Fruit fly (Drosophila melanogaster) whole organism, embryonic: ENCODE results near the gene Drep4.

Experiments
- CG10366 ChIP-seq: fragments of 200-800 bp; sonication (Bioruptor generic); IDR thresholded peaks from 2 replicates; pipeline ENCODE4 v1.3.6; 2022; ENCODE audit warnings: missing biosample characterization, missing genetic modification characterization
- CG10654 ChIP-seq: fragments of 200-800 bp; sonication (Bioruptor generic); optimal IDR thresholded peaks from 2 replicates; lab custom pipeline; 2016; ENCODE audit warnings: missing biosample characterization, missing genetic modification characterization
- CG11504 ChIP-seq: fragments of 200-800 bp; sonication (Bioruptor generic); optimal IDR thresholded peaks from 3 replicates; lab custom pipeline; 2019; ENCODE audit warnings: missing biosample characterization, mild to moderate bottlenecking, missing genetic modification characterization, moderate library complexity
- CG12744 ChIP-seq: fragments of 200-800 bp; sonication (Bioruptor generic); optimal IDR thresholded peaks from 2 replicates; lab custom pipeline; 2016; ENCODE audit warnings: missing biosample characterization, missing genetic modification characterization
- CG12769 ChIP-seq: fragments of 200-800 bp; sonication (Bioruptor generic); optimal IDR thresholded peaks from 2 replicates; lab custom pipeline; 2019; ENCODE audit warnings: missing biosample characterization, mild to moderate bottlenecking, missing genetic modification characterization, moderate library complexity
- CG14860 ChIP-seq: fragments of 200-800 bp; sonication (Bioruptor generic); IDR thresholded peaks from 3 replicates; pipeline ENCODE4 v1.3.6; 2022; ENCODE audit warnings: missing biosample characterization, missing genetic modification characterization; ENCODE audit not compliant: partially characterized antibody
- CG15011 ChIP-seq: fragments of 200-800 bp; sonication (Bioruptor generic); optimal IDR thresholded peaks from 3 replicates; lab custom pipeline; 2018; ENCODE audit warnings: missing biosample characterization, mild to moderate bottlenecking, missing genetic modification characterization
- CG15479 ChIP-seq: fragments of 200-800 bp; sonication (Bioruptor generic); optimal IDR thresholded peaks from 3 replicates; lab custom pipeline; 2019; ENCODE audit warnings: missing biosample characterization, mild to moderate bottlenecking, missing genetic modification characterization, moderate library complexity
- CG1602 ChIP-seq: fragments of 200-800 bp; sonication (Bioruptor generic); optimal IDR thresholded peaks from 3 replicates; lab custom pipeline; 2016; ENCODE audit warnings: missing biosample characterization, missing genetic modification characterization
- CG1603 ChIP-seq: fragments of 200-800 bp; sonication (Bioruptor generic); optimal IDR thresholded peaks from 2 replicates; lab custom pipeline; 2019; ENCODE audit warnings: missing biosample characterization, mild to moderate bottlenecking, missing genetic modification characterization, moderate library complexity
- CG16779 ChIP-seq: fragments of 200-800 bp; sonication (Bioruptor generic); IDR thresholded peaks from 2 replicates; pipeline ENCODE4 v1.3.6; 2022; ENCODE audit warnings: missing biosample characterization, missing genetic modification characterization
- CG16813 ChIP-seq: fragments of 200-800 bp; sonication (Bioruptor generic); IDR thresholded peaks from 3 replicates; pipeline ENCODE4 v1.3.6; 2022; ENCODE audit warnings: missing biosample characterization, missing genetic modification characterization; ENCODE audit not compliant: partially characterized antibody
- CG1792 ChIP-seq: fragments of 200-800 bp; sonication (Bioruptor generic); optimal IDR thresholded peaks from 2 replicates; lab custom pipeline; 2016; ENCODE audit warnings: missing biosample characterization, missing genetic modification characterization
- CG2875 ChIP-seq: fragments of 200-800 bp; sonication (Bioruptor generic); optimal IDR thresholded peaks from 2 replicates; lab custom pipeline; 2017; ENCODE audit warnings: missing biosample characterization, mild to moderate bottlenecking, missing genetic modification characterization, missing genetic modification reagents
- CG6272 ChIP-seq: fragments of 200-800 bp; sonication (Bioruptor generic); IDR thresholded peaks from 2 replicates; pipeline ENCODE4 v1.3.6; 2022; ENCODE audit warnings: missing biosample characterization, missing genetic modification characterization
- CG6683 ChIP-seq: fragments of 200-800 bp; sonication (Bioruptor generic); optimal IDR thresholded peaks from 2 replicates; lab custom pipeline; 2017; ENCODE audit warnings: missing biosample characterization, mild to moderate bottlenecking, missing genetic modification characterization, missing genetic modification reagents
- CG6765 ChIP-seq: fragments of 200-800 bp; sonication (Bioruptor generic); optimal IDR thresholded peaks from 3 replicates; lab custom pipeline; 2017; ENCODE audit warnings: missing biosample characterization, mild to moderate bottlenecking, missing genetic modification characterization
- CG6791 ChIP-seq: fragments of 200-800 bp; sonication (Bioruptor generic); IDR thresholded peaks from 3 replicates; pipeline ENCODE4 v1.3.6; 2022; ENCODE audit warnings: missing biosample characterization, missing genetic modification characterization; ENCODE audit not compliant: partially characterized antibody
- CG7372 ChIP-seq: fragments of 200-800 bp; sonication (Bioruptor generic); IDR thresholded peaks from 2 replicates; pipeline ENCODE4 v1.3.6; 2022; ENCODE audit warnings: missing biosample characterization, missing genetic modification characterization
- CG7745 ChIP-seq: fragments of 200-800 bp; sonication (Bioruptor generic); optimal IDR thresholded peaks from 2 replicates; lab custom pipeline; 2018; ENCODE audit warnings: missing biosample characterization, mild to moderate bottlenecking, missing genetic modification characterization, moderate library complexity
- CG7786 ChIP-seq: fragments of 200-800 bp; sonication (Bioruptor generic); optimal IDR thresholded peaks from 2 replicates; lab custom pipeline; 2016; ENCODE audit warnings: missing biosample characterization, missing genetic modification characterization
- Deaf1 ChIP-seq: fragments of 200-800 bp; optimal IDR thresholded peaks from 3 replicates; lab custom pipeline; 2019; ENCODE audit warnings: missing biosample characterization, mild to moderate bottlenecking, missing genetic modification characterization, moderate library complexity
- Elba2 ChIP-seq: fragments of 200-800 bp; sonication (Bioruptor generic); optimal IDR thresholded peaks from 3 replicates; lab custom pipeline; 2016; ENCODE audit warnings: missing biosample characterization, missing genetic modification characterization
- Hmr ChIP-seq: fragments of 200-800 bp; sonication (Bioruptor generic); optimal IDR thresholded peaks from 3 replicates; lab custom pipeline; 2017; ENCODE audit warnings: mild to moderate bottlenecking, missing biosample characterization, missing genetic modification reagents, missing genetic modification characterization
- Lim3 ChIP-seq: fragments of 200-800 bp; sonication (Bioruptor generic); IDR thresholded peaks from 2 replicates; pipeline ENCODE4 v1.3.6; 2022; ENCODE audit warnings: missing biosample characterization, missing genetic modification characterization
- Lpt ChIP-seq: fragments of >200 bp; optimal IDR thresholded peaks from 2 replicates; lab custom pipeline; 2018; ENCODE audit warnings: missing biosample characterization, missing genetic modification characterization
- Mad ChIP-seq: fragments of 200-800 bp; sonication (Bioruptor generic); optimal IDR thresholded peaks from 2 replicates; lab custom pipeline; 2016; ENCODE audit warnings: missing biosample characterization, missing genetic modification characterization
- Meics ChIP-seq: fragments of 200-800 bp; sonication (Bioruptor generic); optimal IDR thresholded peaks from 2 replicates; lab custom pipeline; 2017; ENCODE audit warnings: missing biosample characterization, mild to moderate bottlenecking, missing genetic modification characterization
- Mes4 ChIP-seq: fragments of 200-800 bp; sonication (Bioruptor generic); optimal IDR thresholded peaks from 2 replicates; lab custom pipeline; 2016; ENCODE audit warnings: missing biosample characterization, missing genetic modification characterization
- Mrtf ChIP-seq: fragments of 200-800 bp; sonication (Bioruptor generic); IDR thresholded peaks from 3 replicates; pipeline ENCODE4 v1.3.6; 2022; ENCODE audit warnings: missing biosample characterization, missing genetic modification characterization
- Rfx ChIP-seq: fragments of 200-800 bp; sonication (Bioruptor generic); IDR thresholded peaks from 2 replicates; pipeline ENCODE4 v1.3.6; 2022; ENCODE audit warnings: missing biosample characterization, missing genetic modification characterization
- Usf ChIP-seq: fragments of 200-800 bp; sonication (Bioruptor generic); optimal IDR thresholded peaks from 2 replicates; lab custom pipeline; 2017; ENCODE audit warnings: missing genotype, missing biosample characterization, missing genetic modification characterization
- Vsx1 ChIP-seq: fragments of 200-800 bp; sonication (Bioruptor generic); optimal IDR thresholded peaks from 2 replicates; lab custom pipeline; 2017; ENCODE audit warnings: missing biosample characterization, mild to moderate bottlenecking, missing genetic modification characterization, missing genetic modification reagents
- aop ChIP-seq: fragments of 200-800 bp; sonication (Bioruptor generic); IDR thresholded peaks from 2 replicates; pipeline ENCODE4 v1.3.6; 2022; ENCODE audit warnings: missing biosample characterization, missing genetic modification characterization
- bab2 ChIP-seq: fragments of 200-800 bp; sonication (Bioruptor generic); optimal IDR thresholded peaks from 2 replicates; lab custom pipeline; 2016; ENCODE audit warnings: missing biosample characterization, missing genetic modification characterization
- bcd ChIP-seq: fragments of 200-800 bp; sonication (Bioruptor generic); optimal IDR thresholded peaks from 2 replicates; lab custom pipeline; 2017; ENCODE audit warnings: missing biosample characterization, mild to moderate bottlenecking, missing genetic modification characterization
- bsh ChIP-seq, 2 experiments: fragments of 200-800 bp; sonication (Bioruptor generic); optimal IDR thresholded peaks; 2 replicates each; lab custom pipeline; 2017 to 2018; ENCODE audit warnings: mild to moderate bottlenecking in 2 of 2, missing biosample characterization in 2 of 2, missing genetic modification characterization in 2 of 2, moderate library complexity in 1 of 2
- cg ChIP-seq: fragments of 200-800 bp; sonication (Bioruptor generic); optimal IDR thresholded peaks from 3 replicates; lab custom pipeline; 2019; ENCODE audit warnings: missing biosample characterization, mild to moderate bottlenecking, missing genetic modification characterization, moderate library complexity
- corto ChIP-seq: fragments of 200-800 bp; sonication (Bioruptor generic); optimal IDR thresholded peaks from 2 replicates; lab custom pipeline; 2016; ENCODE audit warnings: missing biosample characterization, mild to moderate bottlenecking, missing genetic modification characterization, moderate library complexity
- da ChIP-seq: fragments of 200-800 bp; sonication (Bioruptor generic); optimal IDR thresholded peaks from 2 replicates; lab custom pipeline; 2016; ENCODE audit warnings: missing biosample characterization, missing genetic modification characterization
- dpn ChIP-seq, 2 experiments: fragments of 200-800 bp; sonication (Bioruptor generic); optimal IDR thresholded peaks; 3 replicates each; lab custom pipeline; 2016; ENCODE audit warnings: missing biosample characterization in 2 of 2, missing genetic modification characterization in 2 of 2
- en ChIP-seq: fragments of 200-800 bp; sonication (Bioruptor generic); optimal IDR thresholded peaks from 2 replicates; lab custom pipeline; 2016; ENCODE audit warnings: missing biosample characterization, missing genetic modification characterization
- eyg ChIP-seq: fragments of 200-800 bp; sonication (Bioruptor generic); optimal IDR thresholded peaks from 3 replicates; lab custom pipeline; 2016; ENCODE audit warnings: missing biosample characterization, missing genetic modification characterization
- insv ChIP-seq, 2 experiments: fragments of 200-800 bp; sonication (Bioruptor generic); optimal IDR thresholded peaks; 3 replicates each; lab custom pipeline; 2016 to 2018; ENCODE audit warnings: missing biosample characterization in 2 of 2, missing genetic modification characterization in 2 of 2
- kah ChIP-seq: fragments of 200-800 bp; sonication (Bioruptor generic); optimal IDR thresholded peaks from 2 replicates; lab custom pipeline; 2018; ENCODE audit warnings: missing biosample characterization, mild to moderate bottlenecking, missing genetic modification characterization
- nau ChIP-seq: fragments of 200-800 bp; sonication (Bioruptor generic); optimal IDR thresholded peaks from 3 replicates; lab custom pipeline; 2017; ENCODE audit warnings: missing biosample characterization, mild to moderate bottlenecking, missing genetic modification characterization, missing genetic modification reagents
- peb ChIP-seq: fragments of 200-800 bp; sonication (Bioruptor generic); IDR thresholded peaks from 2 replicates; pipeline ENCODE4 v1.3.6; 2022; ENCODE audit warnings: missing biosample characterization, missing genetic modification characterization
- row ChIP-seq: fragments of 200-800 bp; sonication (Bioruptor generic); IDR thresholded peaks from 3 replicates; pipeline ENCODE4 v1.3.6; 2022; ENCODE audit warnings: missing biosample characterization, missing genetic modification characterization
- so ChIP-seq: fragments of 200-800 bp; sonication (Bioruptor generic); IDR thresholded peaks from 3 replicates; pipeline ENCODE4 v1.3.6; 2022; ENCODE audit warnings: missing biosample characterization, missing genetic modification characterization
- tap ChIP-seq: fragments of 200-800 bp; optimal IDR thresholded peaks from 3 replicates; lab custom pipeline; 2019; ENCODE audit warnings: missing biosample characterization, mild to moderate bottlenecking, missing genetic modification characterization, moderate library complexity
- unc-4 ChIP-seq: fragments of 200-800 bp; sonication (Bioruptor generic); IDR thresholded peaks from 2 replicates; pipeline ENCODE4 v1.3.6; 2022; ENCODE audit warnings: missing biosample characterization, missing genetic modification characterization; ENCODE audit not compliant: partially characterized antibody

Drep4 gene

dm6 chr2L:13286456-13286855, at the start of gene Drep4, which contains the start of gene Uvrag:
Drep4 (minus strand) TSS chr2L:13286462.
Uvrag (plus strand) TSS chr2L:13286777.
- peak; percentile 90 for TF ChIP-seq row (GFP tag; lab: Robert Waterston, UW)
- no peak for TF ChIP-seq peb (GFP tag; lab: Robert Waterston, UW)
- no peak for TF ChIP-seq eyg
- peak in 1 of 2 experiments; percentile 59 for TF ChIP-seq bsh (GFP tag; optimal IDR thresholded peaks at IDR 0.05; lab: Kevin White, UChicago)
- TF ChIP-seq Meics (GFP tag; lab: Kevin White, UChicago): peak; percentile 69
- TF ChIP-seq corto (GFP tag; lab: Kevin White, UChicago): no peak
- no peak for TF ChIP-seq CG11504 (tag; lab: Kevin White, UChicago)
- peak; percentile 7 for TF ChIP-seq Usf (GFP tag; lab: Kevin White, UChicago)
- peak in 1 of 2 experiments; percentile 73 for TF ChIP-seq insv (GFP tag; optimal IDR thresholded peaks at IDR 0.05; lab: Kevin White, UChicago)
- no peak for TF ChIP-seq Mad (GFP tag; lab: Kevin White, UChicago)
- peak in 1 of 2 experiments; percentile 76 for TF ChIP-seq dpn (GFP tag; optimal IDR thresholded peaks at IDR 0.05; lab: Kevin White, UChicago)
- peak; percentile 30 for TF ChIP-seq CG10654 (GFP tag; lab: Kevin White, UChicago)
- TF ChIP-seq Lpt (GFP tag; lab: Kevin White, UChicago): no peak
- no peak for TF ChIP-seq CG14860 (GFP tag; lab: Robert Waterston, UW)
- peak; percentile 35 for TF ChIP-seq CG6765
- TF ChIP-seq unc-4 (GFP tag; lab: Robert Waterston, UW): no peak
- TF ChIP-seq Elba2 (GFP tag; lab: Kevin White, UChicago): no peak
- no peak for TF ChIP-seq CG16813 (GFP tag; lab: Robert Waterston, UW)
- TF ChIP-seq CG6683 (GFP tag; lab: Kevin White, UChicago): no peak
- TF ChIP-seq CG6272 (GFP tag; lab: Robert Waterston, UW): peak; percentile 59
- no peak for TF ChIP-seq CG7745 (tag; lab: Kevin White, UChicago)
- no peak for TF ChIP-seq CG12769 (tag; lab: Kevin White, UChicago)
- no peak for TF ChIP-seq en
- TF ChIP-seq nau (GFP tag; lab: Kevin White, UChicago): no peak
- TF ChIP-seq da (GFP tag; lab: Kevin White, UChicago): no peak
- no peak for TF ChIP-seq Lim3
- peak; percentile 65 for TF ChIP-seq Hmr (GFP tag; lab: Kevin White, UChicago)
- peak; percentile 78 for TF ChIP-seq Rfx
- peak; percentile 32 for TF ChIP-seq bab2 (GFP tag; lab: Kevin White, UChicago)
- TF ChIP-seq CG12744 (GFP tag; lab: Kevin White, UChicago): no peak
- no peak for TF ChIP-seq CG10366
- TF ChIP-seq Deaf1: no peak
- no peak for TF ChIP-seq Vsx1 (GFP tag; lab: Kevin White, UChicago)
- no peak for TF ChIP-seq Mrtf (GFP tag; lab: Robert Waterston, UW)
- no peak for TF ChIP-seq CG6791 (GFP tag; lab: Robert Waterston, UW)
- no peak for TF ChIP-seq CG7786 (GFP tag; lab: Kevin White, UChicago)
- peak; percentile 55 for TF ChIP-seq CG1602 (GFP tag; lab: Kevin White, UChicago)
- no peak for TF ChIP-seq kah (GFP tag; lab: Kevin White, UChicago)
- TF ChIP-seq CG15011: no peak
- no peak for TF ChIP-seq CG2875 (GFP tag; lab: Kevin White, UChicago)
- no peak for TF ChIP-seq aop (GFP tag; lab: Robert Waterston, UW)
- no peak for TF ChIP-seq Mes4
- TF ChIP-seq CG16779: no peak
- TF ChIP-seq CG1603 (tag; lab: Kevin White, UChicago): no peak
- TF ChIP-seq tap: no peak
- TF ChIP-seq bcd (GFP tag; lab: Kevin White, UChicago): no peak
- TF ChIP-seq so: no peak
- TF ChIP-seq CG15479 (GFP tag; lab: Kevin White, UChicago): no peak
- no peak for TF ChIP-seq CG1792 (GFP tag; lab: Kevin White, UChicago)
- TF ChIP-seq cg (GFP tag; lab: Kevin White, UChicago): no peak
- peak; percentile 38; the same call in 1 of the 2 replicates for TF ChIP-seq CG7372 (GFP tag; lab: Robert Waterston, UW)
